Worm (Caenorhabditis elegans): ENCODE results near the gene srh-213.

ce11 chrV:3555986-3556385 is 38.9 kb downstream of the srh-213 start, which contains the start of gene grl-30:
- TF ChIP-seq med-1 (GFP tag; optimal IDR thresholded peaks at IDR 0.05; ENCODE audit: insufficient read depth) (no peak), flt-1 (GFP tag; IDR thresholded peaks at IDR 0.05) (no peak), tab-1 (GFP tag; IDR thresholded peaks at IDR 0.05) (no peak), ref-1 (GFP tag; conservative IDR thresholded peaks at IDR 0.05) (no peak), ztf-23 (GFP tag; IDR thresholded peaks at IDR 0.05) (no peak)
